Worm (Caenorhabditis elegans) whole organism, L2 larva: ENCODE results near the gene F54F7.2.

ENCODE experiments used
- F13H6.1 ChIP-seq: sonication (generic microtip); optimal IDR thresholded peaks from 2 replicates; lab custom pipeline; 2016; ENCODE audit warnings: missing genetic modification characterization, missing compliant biosample characterization
- nhr-11 ChIP-seq: fragments of 150-350 bp; optimal IDR thresholded peaks from 2 replicates; lab custom pipeline; 2014; ENCODE audit warnings: missing biosample characterization, missing genetic modification characterization
- snpc-4 ChIP-seq: fragments of 150-350 bp; optimal IDR thresholded peaks from 2 replicates; lab custom pipeline; 2014; ENCODE audit warnings: missing biosample characterization, missing genetic modification characterization

- TF ChIP-seq F13H6.1 (tag; lab: Kevin White, UChicago): no peak
- TF ChIP-seq snpc-4 (tag; lab: Kevin White, UChicago): no peak
- no peak for TF ChIP-seq nhr-11 (tag; lab: Kevin White, UChicago)
Measured at ce11 chrX:11848618-11849017, 5.2 kb downstream of the F54F7.2 start, which contains the start of gene F54F7.9.
